Worm (Caenorhabditis elegans): ENCODE results near the gene C27F2.4.

DNA sequence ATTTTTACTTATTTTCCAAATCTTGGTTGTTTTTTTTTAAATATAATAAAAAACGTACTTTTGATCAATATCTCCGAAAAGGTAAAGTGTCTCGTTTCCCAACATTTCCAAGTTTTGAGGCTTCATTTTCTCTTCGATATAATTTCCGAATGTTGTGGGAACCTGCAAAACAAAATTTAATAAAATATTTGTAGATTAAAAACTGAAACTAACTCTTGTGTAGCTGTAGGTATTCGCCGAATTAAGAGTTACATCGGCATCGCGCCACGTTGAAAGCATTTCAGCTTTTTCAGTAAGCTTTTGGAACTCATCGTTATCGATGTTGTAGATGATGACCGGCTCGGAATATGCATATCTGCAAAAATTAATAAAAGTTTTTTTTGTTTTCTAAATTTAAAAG, 2.3 kb upstream of the C27F2.4 start, which contains the start of gene vps-22:
- TF ChIP-seq dve-1 (tag; optimal IDR thresholded peaks at IDR 0.05) (no peak), unc-86 (tag; optimal IDR thresholded peaks at IDR 0.05) (no peak), pha-4 (tag; optimal IDR thresholded peaks at IDR 0.05) (no peak), mec-3 (tag; optimal IDR thresholded peaks at IDR 0.05; ENCODE audit: borderline replicate concordance) (no peak), npax-4 (tag; optimal IDR thresholded peaks at IDR 0.05) (no peak), pag-3 (tag; optimal IDR thresholded peaks at IDR 0.05; ENCODE audit: borderline replicate concordance) (no peak), hlh-6 (tag; optimal IDR thresholded peaks at IDR 0.05) (no peak), tbx-2 (tag; optimal IDR thresholded peaks at IDR 0.05) (no peak), C38D4.7 (GFP tag; optimal IDR thresholded peaks at IDR 0.05) (no peak), F13H6.1 (tag; optimal IDR thresholded peaks at IDR 0.05) (no peak), ets-4 (tag; optimal IDR thresholded peaks at IDR 0.05) (no peak)

All from whole organism, late embryonic.